Worm (Caenorhabditis elegans): ENCODE measurements around the gene ZK616.5.

ce11 chrIV:5353364-5353763 lies 38.4 kb upstream of the ZK616.5 start, which contains the start of gene Y4C6B.7:
- TF ChIP-seq ceh-36 (tag; optimal IDR thresholded peaks at IDR 0.05) (no peak), sea-1 (GFP tag; conservative IDR thresholded peaks at IDR 0.05) (no peak), tra-4 (tag; optimal IDR thresholded peaks at IDR 0.05) (no peak), ama-1 (optimal IDR thresholded peaks at IDR 0.05) (no peak), hmg-4 (GFP tag; optimal IDR thresholded peaks at IDR 0.05) (no peak), ets-7 (tag; optimal IDR thresholded peaks at IDR 0.05) (no peak), tbx-37 (GFP tag; conservative IDR thresholded peaks at IDR 0.05) (no peak), ceh-13 (GFP tag; optimal IDR thresholded peaks at IDR 0.05) (no peak), flt-1 (GFP tag; IDR thresholded peaks at IDR 0.05) (no peak), tbx-11 (GFP tag; IDR thresholded peaks at IDR 0.05) (no peak), F13C5.2 (tag; optimal IDR thresholded peaks at IDR 0.05) (no peak)

All from whole organism, early embryonic.